Worm (Caenorhabditis elegans): ENCODE results near the gene R10E9.2.

ce11 chrIII:3952058-3952457 lies 12.1 kb downstream of the R10E9.2 start:
- TF ChIP-seq ama-1 (optimal IDR thresholded peaks at IDR 0.05) (no peak), dmd-4 (tag; optimal IDR thresholded peaks at IDR 0.05; ENCODE audit: borderline replicate concordance) (no peak), madf-2 (tag; optimal IDR thresholded peaks at IDR 0.05) (no peak), pat-9 (tag; optimal IDR thresholded peaks at IDR 0.05) (no peak), pqm-1 (tag; optimal IDR thresholded peaks at IDR 0.05) (no peak), lin-11 (tag; optimal IDR thresholded peaks at IDR 0.05) (no peak), odd-2 (tag; optimal IDR thresholded peaks at IDR 0.05) (no peak), elt-2 (tag; optimal IDR thresholded peaks at IDR 0.05) (peak; percentile 3), pha-4 (tag; optimal IDR thresholded peaks at IDR 0.05) (no peak), hlh-30 (tag; optimal IDR thresholded peaks at IDR 0.05; ENCODE audit: insufficient read depth) (no peak)

Measured in whole organism, late embryonic.